Fruit fly (Drosophila melanogaster) whole organism, pupa: ENCODE data around the gene Pka-C3.

Source experiments
- CG14655 ChIP-seq: fragments of 200-800 bp; sonication (Bioruptor generic); optimal IDR thresholded peaks from 3 replicates; lab custom pipeline; 2017; ENCODE audit warnings: mild to moderate bottlenecking, missing biosample characterization, missing genetic modification reagents, missing genetic modification characterization
- D1 ChIP-seq: fragments of 200-800 bp; sonication (Bioruptor generic); optimal IDR thresholded peaks from 2 replicates; lab custom pipeline; 2018; ENCODE audit warnings: missing biosample characterization, mild to moderate bottlenecking, missing genetic modification characterization, moderate library complexity
- Pif1A ChIP-seq: fragments of 200-800 bp; sonication (Bioruptor generic); optimal IDR thresholded peaks from 3 replicates; lab custom pipeline; 2016; ENCODE audit warnings: missing biosample characterization, missing genetic modification characterization

- TF ChIP-seq D1 (tag; lab: Kevin White, UChicago) (no peak), Pif1A (GFP tag; lab: Kevin White, UChicago) (no peak), CG14655 (GFP tag; lab: Kevin White, UChicago) (no peak)
These were observed 4.2 kb upstream of the Pka-C3 start, which contains the start of gene CG17032 for dm6 chr3L:15958612-15959315.
